Worm (Caenorhabditis elegans): ENCODE results near the gene tmd-2.
"Not testable (repeated sequence)": the region's sequence is repeated elsewhere in the genome, so short reads cannot be mapped to it uniquely, and the experiment has no call there.

The tmd-2 gene

DNA sequence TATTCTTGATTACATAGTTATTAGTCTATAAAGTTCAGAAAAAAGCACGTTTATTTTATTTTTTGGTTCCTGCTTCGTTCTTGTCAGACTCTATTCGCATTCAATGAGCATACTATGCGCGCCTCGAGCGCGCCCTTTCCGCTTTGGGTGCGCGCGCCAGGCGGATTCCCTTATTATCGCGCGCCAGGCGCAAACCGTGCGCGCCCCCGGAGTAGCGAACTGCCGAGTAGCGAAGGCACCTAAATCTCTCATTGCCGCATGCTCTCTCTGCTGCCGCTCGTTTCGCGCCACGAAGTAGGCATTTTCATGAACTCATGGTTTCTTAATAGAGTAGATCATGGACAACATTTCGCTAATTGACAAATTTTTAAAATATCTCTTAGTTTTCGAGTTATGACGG lies 7.4 kb upstream of the tmd-2 start:
- TF ChIP-seq C34F6.9 (tag; optimal IDR thresholded peaks at IDR 0.05) (no peak), mbf-1 (tag; optimal IDR thresholded peaks at IDR 0.05) (no peak), unc-39 (tag; optimal IDR thresholded peaks at IDR 0.05) (no peak), ceh-16 (tag; optimal IDR thresholded peaks at IDR 0.05) (no peak), unc-55 (GFP tag; optimal IDR thresholded peaks at IDR 0.05) (no peak), sem-4 (tag; optimal IDR thresholded peaks at IDR 0.05) (no peak), ztf-1 (GFP tag; conservative IDR thresholded peaks at IDR 0.05) (no peak), ZK546.5 (tag; optimal IDR thresholded peaks at IDR 0.05) (no peak), lin-11 (tag; optimal IDR thresholded peaks at IDR 0.05) (no peak), snpc-4 (tag; optimal IDR thresholded peaks at IDR 0.05) (no peak), nhr-129 (tag; optimal IDR thresholded peaks at IDR 0.05) (no peak), lin-39 (tag; optimal IDR thresholded peaks at IDR 0.05) (no peak), nhr-11 (tag; optimal IDR thresholded peaks at IDR 0.05) (no peak), ceh-82 (tag; optimal IDR thresholded peaks at IDR 0.05) (no peak), blmp-1 (tag; optimal IDR thresholded peaks at IDR 0.05; ENCODE audit: insufficient read depth) (no peak), elt-1 (tag; optimal IDR thresholded peaks at IDR 0.05) (no peak), sma-3 (GFP tag; optimal IDR thresholded peaks at IDR 0.05) (no peak), fos-1 (tag; optimal IDR thresholded peaks at IDR 0.05) (no peak), ztf-4 (tag; optimal IDR thresholded peaks at IDR 0.05) (no peak)

DNA sequence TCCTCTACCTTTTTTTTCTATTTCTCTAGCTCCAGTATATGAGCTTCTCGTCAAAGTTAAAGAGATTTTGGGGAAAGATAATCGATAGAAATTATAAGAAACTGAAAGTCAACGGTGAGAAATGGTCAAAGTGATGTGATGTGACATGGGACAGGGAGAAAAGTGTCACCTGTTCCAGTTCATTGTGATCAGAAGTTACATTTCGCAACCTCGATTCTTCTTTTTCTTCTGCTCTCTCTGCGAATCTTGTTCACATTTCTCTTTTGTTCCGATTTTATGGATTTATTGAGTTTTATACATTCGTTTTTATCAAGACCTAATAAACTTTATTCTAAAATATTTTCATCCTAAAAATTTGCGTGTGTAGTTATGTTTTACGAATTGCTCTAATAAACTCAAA lies 1.2 kb downstream of the tmd-2 start:
- TF ChIP-seq C34F6.9 (tag; optimal IDR thresholded peaks at IDR 0.05) (peak; percentile 31), sma-9 (GFP tag; optimal IDR thresholded peaks at IDR 0.05) (peak; percentile 23), sma-9 (tag; optimal IDR thresholded peaks at IDR 0.05) (no peak), dmd-4 (tag; optimal IDR thresholded peaks at IDR 0.05) (no peak), blmp-1 (tag; optimal IDR thresholded peaks at IDR 0.05; ENCODE audit: insufficient read depth) (peak; percentile 31), lin-11 (tag; optimal IDR thresholded peaks at IDR 0.05) (no peak), nhr-129 (tag; optimal IDR thresholded peaks at IDR 0.05) (peak; percentile 20), lin-13 (GFP tag; optimal IDR thresholded peaks at IDR 0.05) (no peak), unc-55 (GFP tag; optimal IDR thresholded peaks at IDR 0.05) (no peak), unc-39 (tag; optimal IDR thresholded peaks at IDR 0.05) (no peak), nhr-23 (tag; optimal IDR thresholded peaks at IDR 0.05) (no peak), crh-2 (tag; optimal IDR thresholded peaks at IDR 0.05) (no peak)

DNA sequence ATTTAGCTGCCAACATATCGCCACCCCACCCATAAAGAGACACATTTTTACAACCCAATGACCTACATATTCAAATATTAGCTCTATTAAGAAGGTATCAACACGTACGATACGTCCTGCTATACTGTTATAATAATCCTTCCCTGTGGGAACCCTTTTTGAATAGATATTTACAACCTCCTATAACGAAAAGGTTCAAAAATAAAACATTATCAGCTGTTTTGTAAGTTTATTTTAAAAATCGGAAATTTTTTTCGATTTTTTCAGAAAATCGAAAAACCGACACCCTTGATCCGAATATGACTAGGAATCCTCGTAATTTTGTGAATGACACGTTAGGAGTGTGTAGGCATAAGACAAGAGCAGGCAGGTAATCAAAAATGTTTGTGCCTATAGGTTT lies 6.5 kb downstream of the tmd-2 start, which contains the start of gene C08D8.7:
Gene C08D8.7, plus strand, starts transcription at position 301 of the 400 bp plus-strand sequence.
- TF ChIP-seq nhr-6, elt-3, F13H6.1 (tag; optimal IDR thresholded peaks at IDR 0.05): not testable (repeated sequence)

DNA sequence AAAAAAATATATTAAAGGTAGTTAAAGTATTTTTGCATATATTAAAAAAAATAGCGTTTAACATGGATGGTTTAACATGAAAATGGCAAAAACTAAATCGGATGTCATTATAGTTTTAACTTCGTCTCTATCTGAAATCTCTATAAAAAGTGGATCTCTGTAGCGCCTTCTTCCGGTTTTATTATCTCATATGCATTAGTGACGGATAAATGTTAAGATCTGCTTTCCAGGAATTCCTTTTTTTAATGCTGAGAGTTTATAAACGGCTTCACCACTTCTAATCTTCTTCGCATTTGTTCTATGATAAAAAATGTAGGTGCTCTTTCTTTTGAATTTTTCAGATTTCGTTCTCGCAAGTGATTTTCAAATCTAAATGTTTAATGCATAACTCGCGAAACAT lies 8.0 kb downstream of the tmd-2 start:
- no peak for TF ChIP-seq nhr-11 (tag; optimal IDR thresholded peaks at IDR 0.05)
- no peak for TF ChIP-seq nhr-12 (tag; optimal IDR thresholded peaks at IDR 0.05)
- TF ChIP-seq elt-1 (tag; optimal IDR thresholded peaks at IDR 0.05), result no peak
- TF ChIP-seq unc-39 (tag; optimal IDR thresholded peaks at IDR 0.05), result no peak
- no peak for TF ChIP-seq lin-39 (tag; optimal IDR thresholded peaks at IDR 0.05)
- TF ChIP-seq egl-27 (tag; optimal IDR thresholded peaks at IDR 0.05), result no peak
- no peak for TF ChIP-seq C34F6.9 (tag; optimal IDR thresholded peaks at IDR 0.05)
- TF ChIP-seq aly-2 (tag; optimal IDR thresholded peaks at IDR 0.05), result no peak
- no peak for TF ChIP-seq alr-1 (tag; optimal IDR thresholded peaks at IDR 0.05)
- no peak for TF ChIP-seq sem-4 (tag; optimal IDR thresholded peaks at IDR 0.05)

DNA sequence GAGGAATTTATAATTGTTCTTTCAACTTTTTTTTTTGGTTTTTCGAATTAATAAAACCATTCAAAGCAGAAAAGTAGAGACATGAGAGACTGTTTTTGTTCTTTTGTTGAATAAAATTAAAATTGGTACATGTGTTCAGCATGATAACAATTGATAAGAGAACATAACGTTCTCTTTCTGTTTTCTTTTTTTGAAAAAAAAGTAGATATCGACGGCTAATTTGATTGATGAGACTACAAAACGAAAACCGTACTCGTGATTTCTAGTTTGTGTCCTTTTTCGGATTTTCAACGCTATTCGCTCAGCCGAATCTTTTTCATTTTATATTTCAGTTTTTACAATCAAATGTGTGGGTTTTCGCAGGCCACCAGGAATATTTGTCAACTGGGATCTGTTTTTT lies 11.0 kb downstream of the tmd-2 start, which contains the start of gene C08D8.1:
Gene C08D8.1, plus strand, starts transcription at position 324 of the 400 bp plus-strand sequence.
- no peak for TF ChIP-seq nhr-129 (tag; optimal IDR thresholded peaks at IDR 0.05)
- no peak for TF ChIP-seq lsy-2 (tag; optimal IDR thresholded peaks at IDR 0.05)
- TF ChIP-seq sma-3 (GFP tag; optimal IDR thresholded peaks at IDR 0.05), result no peak
- TF ChIP-seq alr-1 (tag; optimal IDR thresholded peaks at IDR 0.05), result no peak
- no peak for TF ChIP-seq mab-5 (tag; optimal IDR thresholded peaks at IDR 0.05)
- no peak for TF ChIP-seq skn-1 (tag; optimal IDR thresholded peaks at IDR 0.05)
- TF ChIP-seq lin-39 (tag; optimal IDR thresholded peaks at IDR 0.05), result no peak
- no peak for TF ChIP-seq lin-13 (GFP tag; optimal IDR thresholded peaks at IDR 0.05)
- TF ChIP-seq ztf-4 (tag; optimal IDR thresholded peaks at IDR 0.05), result no peak
- no peak for TF ChIP-seq fos-1 (tag; optimal IDR thresholded peaks at IDR 0.05)
- TF ChIP-seq nhr-77 (tag; optimal IDR thresholded peaks at IDR 0.05), result no peak
- no peak for TF ChIP-seq ceh-82 (tag; optimal IDR thresholded peaks at IDR 0.05)
- no peak for TF ChIP-seq peb-1 (tag; optimal IDR thresholded peaks at IDR 0.05)
- no peak for TF ChIP-seq nhr-23 (tag; optimal IDR thresholded peaks at IDR 0.05)
